Worm (Caenorhabditis elegans) whole organism, L4 larva: ENCODE results near the gene srg-45.

Experiments
- F37D6.2 ChIP-seq: sonication (generic microtip); optimal IDR thresholded peaks from 2 replicates; lab custom pipeline; 2016; ENCODE audit warnings: mild to moderate bottlenecking, missing genetic modification characterization, missing compliant biosample characterization
- F49E8.2 ChIP-seq: sonication (generic microtip); optimal IDR thresholded peaks from 2 replicates; lab custom pipeline; 2016; ENCODE audit warnings: missing compliant biosample characterization, mild to moderate bottlenecking, missing genetic modification characterization, borderline replicate concordance
- T20F7.1 ChIP-seq: fragments of 200-800 bp; sonication (Bioruptor generic); optimal IDR thresholded peaks from 2 replicates; lab custom pipeline; 2018; ENCODE audit warnings: mild to moderate bottlenecking, missing genetic modification characterization, missing compliant biosample characterization
- T26A8.4 ChIP-seq: fragments of 200-800 bp; sonication (Bioruptor generic); IDR thresholded peaks from 2 replicates; pipeline ENCODE4 v1.3.6; 2022; ENCODE audit warnings: missing genetic modification characterization, missing compliant biosample characterization
- Y48G9A.11 ChIP-seq: fragments of 200-800 bp; sonication (Bioruptor generic); IDR thresholded peaks from 2 replicates; pipeline ENCODE4 v1.3.6; 2022; ENCODE audit warnings: missing genetic modification reagents, missing genetic modification characterization, missing compliant biosample characterization
- Y75B8A.6 ChIP-seq: fragments of 200-800 bp; sonication (Bioruptor generic); IDR thresholded peaks from 2 replicates; pipeline ENCODE4 v1.3.6; 2022; ENCODE audit warnings: missing genetic modification reagents, missing genetic modification characterization, missing compliant biosample characterization
- ZK337.2 ChIP-seq: fragments of 200-800 bp; sonication (Bioruptor generic); IDR thresholded peaks from 2 replicates; pipeline ENCODE4 v1.3.6; 2022; ENCODE audit warnings: missing genetic modification reagents, missing genetic modification characterization, missing compliant biosample characterization
- ama-1 ChIP-seq: fragments of 150-350 bp; optimal IDR thresholded peaks from 2 replicates; lab custom pipeline; 2014; ENCODE audit warnings: inconsistent platforms, mixed read lengths
- arid-1 ChIP-seq: fragments of 200-800 bp; sonication (Bioruptor generic); conservative IDR thresholded peaks from 2 replicates; pipeline ENCODE4 v1.3.6; 2022; ENCODE audit warnings: missing genetic modification reagents, missing genetic modification characterization, missing compliant biosample characterization
- attf-4 ChIP-seq: sonication (generic microtip); optimal IDR thresholded peaks from 3 replicates; lab custom pipeline; 2017; ENCODE audit warnings: missing biosample characterization, missing genetic modification characterization
- ceh-28 ChIP-seq: fragments of 150-350 bp; optimal IDR thresholded peaks from 2 replicates; lab custom pipeline; 2014; ENCODE audit warnings: missing biosample characterization, missing genetic modification reagents, missing genetic modification characterization
- ceh-32 ChIP-seq: sonication (generic microtip); optimal IDR thresholded peaks from 2 replicates; lab custom pipeline; 2016; ENCODE audit warnings: mild to moderate bottlenecking, missing genetic modification characterization, missing compliant biosample characterization; ENCODE audit not compliant: poor library complexity
- ceh-82 ChIP-seq: sonication (generic microtip); optimal IDR thresholded peaks from 2 replicates; lab custom pipeline; 2017; ENCODE audit warnings: missing biosample characterization, missing genetic modification characterization
- ces-1 ChIP-seq: fragments of 150-350 bp; sonication (generic microtip); optimal IDR thresholded peaks from 4 replicates; lab custom pipeline; 2014; ENCODE audit warnings: missing biosample characterization, missing genetic modification reagents, missing genetic modification characterization
- daf-12 ChIP-seq: fragments of 150-350 bp; optimal IDR thresholded peaks from 2 replicates; lab custom pipeline; 2014; ENCODE audit warnings: missing biosample characterization, missing genetic modification reagents, missing genetic modification characterization
- daf-16 ChIP-seq, 3 experiments: sonication (generic microtip); optimal IDR thresholded peaks; 2 replicates each; lab custom pipeline; 2016 to 2017; ENCODE audit warnings: missing genetic modification characterization in 3 of 3, missing genetic modification reagents in 3 of 3, mild to moderate bottlenecking in 2 of 3, missing compliant biosample characterization in 2 of 3, missing biosample characterization in 1 of 3, moderate library complexity in 1 of 3
- daf-8 ChIP-seq: fragments of 200-800 bp; sonication (Bioruptor generic); IDR thresholded peaks from 2 replicates; pipeline ENCODE4 v1.3.6; 2022; ENCODE audit warnings: missing genetic modification characterization, missing compliant biosample characterization
- dpl-1 ChIP-seq: fragments of 150-350 bp; optimal IDR thresholded peaks from 2 replicates; lab custom pipeline; 2014; ENCODE audit warnings: missing biosample characterization, missing genetic modification reagents, missing genetic modification characterization
- duxl-1 ChIP-seq: sonication (generic microtip); optimal IDR thresholded peaks from 2 replicates; lab custom pipeline; 2016; ENCODE audit warnings: mild to moderate bottlenecking, missing genetic modification characterization, moderate library complexity, missing compliant biosample characterization; ENCODE audit not compliant: poor library complexity
- fkh-10 ChIP-seq: fragments of 150-350 bp; optimal IDR thresholded peaks from 2 replicates; lab custom pipeline; 2014; ENCODE audit warnings: missing biosample characterization, missing genetic modification reagents, missing genetic modification characterization
- hmg-1.1 ChIP-seq: fragments of 200-800 bp; sonication (Bioruptor generic); IDR thresholded peaks from 2 replicates; pipeline ENCODE4 v1.3.6; 2022; ENCODE audit warnings: missing genetic modification reagents, missing genetic modification characterization, missing compliant biosample characterization
- jun-1 ChIP-seq: fragments of 150-350 bp; optimal IDR thresholded peaks from 2 replicates; lab custom pipeline; 2014; ENCODE audit warnings: missing biosample characterization, missing genetic modification reagents, missing genetic modification characterization
- lin-1 ChIP-seq: fragments of 200-800 bp; sonication (Bioruptor generic); IDR thresholded peaks from 2 replicates; pipeline ENCODE4 v1.3.6; 2022; ENCODE audit warnings: missing genetic modification reagents, missing genetic modification characterization, missing compliant biosample characterization
- lin-39 ChIP-seq: fragments of 150-350 bp; optimal IDR thresholded peaks from 2 replicates; lab custom pipeline; 2014; ENCODE audit warnings: missing biosample characterization, missing genetic modification reagents, missing genetic modification characterization
- lir-3 ChIP-seq: sonication (generic microtip); optimal IDR thresholded peaks from 2 replicates; lab custom pipeline; 2016; ENCODE audit warnings: mild to moderate bottlenecking, missing genetic modification characterization, missing compliant biosample characterization
- mdl-1 ChIP-seq, 2 experiments: fragments of 150-350 bp in 1 of 2; sonication (generic microtip) in 1 of 2; optimal IDR thresholded peaks; 2 replicates each; lab custom pipeline; 2014 to 2017; ENCODE audit warnings: missing biosample characterization in 2 of 2, missing genetic modification characterization in 2 of 2
- mep-1 ChIP-seq: fragments of 150-350 bp; sonication (generic microtip); optimal IDR thresholded peaks from 3 replicates; lab custom pipeline; 2014; ENCODE audit warnings: missing biosample characterization, missing genetic modification characterization
- mes-2 ChIP-seq: sonication (generic microtip); optimal IDR thresholded peaks from 2 replicates; lab custom pipeline; 2016; ENCODE audit warnings: missing genotype, mild to moderate bottlenecking, missing genetic modification characterization, missing compliant biosample characterization; ENCODE audit not compliant: poor library complexity, severe bottlenecking
- mxl-3 ChIP-seq: fragments of 200-800 bp; sonication (Bioruptor generic); optimal IDR thresholded peaks from 2 replicates; lab custom pipeline; 2018; ENCODE audit warnings: mild to moderate bottlenecking, missing genetic modification characterization, missing compliant biosample characterization
- nhr-10 ChIP-seq: fragments of 150-350 bp; optimal IDR thresholded peaks from 2 replicates; lab custom pipeline; 2014; ENCODE audit warnings: missing biosample characterization, missing genetic modification characterization
- nhr-102 ChIP-seq: sonication (generic microtip); optimal IDR thresholded peaks from 2 replicates; lab custom pipeline; 2016; ENCODE audit warnings: mild to moderate bottlenecking, missing genetic modification characterization, moderate library complexity, missing compliant biosample characterization
- nhr-237 ChIP-seq: sonication (generic microtip); optimal IDR thresholded peaks from 2 replicates; lab custom pipeline; 2017; ENCODE audit warnings: missing biosample characterization, missing genetic modification characterization
- nhr-25 ChIP-seq: sonication (generic microtip); optimal IDR thresholded peaks from 2 replicates; lab custom pipeline; 2017; ENCODE audit warnings: missing genetic modification characterization, mild to moderate bottlenecking, missing compliant biosample characterization, antibody characterized with exemption, moderate library complexity, borderline replicate concordance; ENCODE audit not compliant: insufficient read depth
- nhr-41 ChIP-seq: fragments of 200-800 bp; sonication (Bioruptor generic); IDR thresholded peaks from 2 replicates; pipeline ENCODE4 v1.3.6; 2022; ENCODE audit warnings: missing genetic modification reagents, missing genetic modification characterization, missing compliant biosample characterization
- nhr-76 ChIP-seq: fragments of 150-350 bp; optimal IDR thresholded peaks from 2 replicates; lab custom pipeline; 2014; ENCODE audit warnings: missing biosample characterization, missing genetic modification characterization
- nhr-77 ChIP-seq: fragments of 150-350 bp; optimal IDR thresholded peaks from 2 replicates; lab custom pipeline; 2014; ENCODE audit warnings: missing biosample characterization, missing genetic modification characterization
- pha-4 ChIP-seq, 2 experiments: fragments of 150-350 bp in 1 of 2; fragments of 200-800 bp in 1 of 2; sonication (Bioruptor generic) in 1 of 2; IDR thresholded peaks in 1 of 2; optimal IDR thresholded peaks in 1 of 2; 2 replicates each; pipeline versions ENCODE4 v1.3.6 to Lab custom; 2014 to 2022; ENCODE audit warnings: missing genetic modification characterization in 2 of 2, missing genetic modification reagents in 2 of 2, missing biosample characterization in 1 of 2, missing compliant biosample characterization in 1 of 2
- set-16 ChIP-seq: fragments of 200-800 bp; sonication (Bioruptor generic); IDR thresholded peaks from 2 replicates; pipeline ENCODE4 v1.3.6; 2022; ENCODE audit warnings: missing genetic modification reagents, missing genetic modification characterization, missing compliant biosample characterization
- skn-1 ChIP-seq: fragments of 150-350 bp; optimal IDR thresholded peaks from 2 replicates; lab custom pipeline; 2014; ENCODE audit warnings: missing biosample characterization, missing genetic modification characterization
- snpc-1.2 ChIP-seq: fragments of 200-800 bp; sonication (Bioruptor generic); IDR thresholded peaks from 2 replicates; pipeline ENCODE4 v1.3.6; 2022; ENCODE audit warnings: missing genetic modification reagents, missing genetic modification characterization, missing compliant biosample characterization
- tag-97 ChIP-seq: fragments of 200-800 bp; sonication (Bioruptor generic); IDR thresholded peaks from 2 replicates; pipeline ENCODE4 v1.3.6; 2022; ENCODE audit warnings: missing genetic modification characterization, missing compliant biosample characterization
- unc-130 ChIP-seq: sonication (generic microtip); optimal IDR thresholded peaks from 2 replicates; lab custom pipeline; 2016; ENCODE audit warnings: missing genetic modification reagents, missing genetic modification characterization, missing compliant biosample characterization
- unc-39 ChIP-seq: sonication (generic microtip); optimal IDR thresholded peaks from 2 replicates; lab custom pipeline; 2017; ENCODE audit warnings: missing biosample characterization, missing genetic modification characterization
- vab-7 ChIP-seq: fragments of 200-800 bp; sonication (Bioruptor generic); IDR thresholded peaks from 2 replicates; pipeline ENCODE4 v1.3.6; 2022; ENCODE audit warnings: missing genetic modification reagents, missing genetic modification characterization, missing compliant biosample characterization
- zag-1 ChIP-seq: fragments of 150-350 bp; optimal IDR thresholded peaks from 2 replicates; lab custom pipeline; 2014; ENCODE audit warnings: missing biosample characterization, missing genetic modification characterization
- zfp-3 ChIP-seq: fragments of 200-800 bp; sonication (Bioruptor generic); conservative IDR thresholded peaks from 2 replicates; pipeline ENCODE4 v1.3.6; 2022; ENCODE audit warnings: missing genetic modification reagents, missing genetic modification characterization, missing compliant biosample characterization
- zip-11 ChIP-seq: fragments of 200-800 bp; sonication (Bioruptor generic); IDR thresholded peaks from 2 replicates; pipeline ENCODE4 v1.3.6; 2022; ENCODE audit warnings: missing genetic modification characterization, missing compliant biosample characterization
- zip-2 ChIP-seq: fragments of 150-350 bp; optimal IDR thresholded peaks from 2 replicates; lab custom pipeline; 2014; ENCODE audit warnings: missing biosample characterization, missing genetic modification characterization
- ztf-11 ChIP-seq: fragments of 150-350 bp; optimal IDR thresholded peaks from 2 replicates; lab custom pipeline; 2014; ENCODE audit warnings: missing biosample characterization, missing genetic modification characterization

The srg-45 gene

DNA sequence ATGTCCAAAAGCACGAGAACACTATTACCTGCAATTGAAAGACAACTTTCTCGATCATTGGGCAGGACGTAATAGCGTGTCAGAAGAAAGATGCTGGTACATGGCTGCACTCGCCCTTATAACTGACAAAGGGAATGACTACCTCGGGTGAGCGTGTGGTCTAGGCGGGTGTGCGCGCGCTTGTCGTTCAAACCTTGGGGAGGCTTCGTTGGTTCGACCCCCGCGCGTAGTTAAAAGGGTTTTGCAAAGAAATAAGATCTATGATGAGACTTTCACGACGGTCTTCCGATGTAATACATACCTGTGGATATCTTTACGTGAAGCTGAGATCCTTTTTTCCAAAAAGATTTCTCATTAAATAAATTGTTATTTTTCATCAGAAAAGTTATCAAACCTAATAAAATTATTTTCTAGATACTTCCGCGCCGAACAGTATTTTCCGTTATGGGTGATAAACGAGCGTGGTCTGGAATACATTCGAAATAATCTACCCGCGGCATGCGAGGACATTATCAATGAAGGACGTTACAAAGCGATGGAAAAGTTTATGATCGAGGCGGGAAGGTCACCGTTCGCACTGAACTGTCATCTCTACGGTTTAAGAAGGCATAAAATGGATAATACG, 3.7 kb upstream of the srg-45 start (continued):
- TF ChIP-seq skn-1 (no peak), snpc-1.2 (peak; percentile 97), unc-130 (GFP tag; lab: Kevin White, UChicago) (peak; percentile 83), dpl-1 (peak; percentile 63), ces-1 (GFP tag; lab: Kevin White, UChicago) (peak; percentile 55), T26A8.4 (GFP tag; lab: Robert Waterston, UW) (peak; percentile 98), lin-1 (GFP tag; lab: Robert Waterston, UW) (peak; percentile 98), Y48G9A.11 (GFP tag; lab: Robert Waterston, UW) (peak; percentile 96), mdl-1 (tag; optimal IDR thresholded peaks at IDR 0.05; lab: Kevin White, UChicago) (peak; percentile 13 to 49), daf-8 (peak; percentile 96), lir-3 (tag; lab: Kevin White, UChicago) (peak; percentile 95), unc-39 (tag; lab: Kevin White, UChicago) (no peak), ceh-82 (no peak), duxl-1 (peak; percentile 97), daf-12 (tag; lab: Kevin White, UChicago) (no peak), nhr-10 (tag; lab: Kevin White, UChicago) (no peak), F37D6.2 (tag; lab: Kevin White, UChicago) (peak; percentile 89), zag-1 (tag; lab: Kevin White, UChicago) (peak; percentile 26), nhr-102 (tag; lab: Kevin White, UChicago) (peak; percentile 95), zfp-3 (GFP tag; lab: Robert Waterston, UW) (peak; percentile 94), ZK337.2 (GFP tag; lab: Robert Waterston, UW) (peak; percentile 98), Y75B8A.6 (GFP tag; lab: Robert Waterston, UW) (peak; percentile 96), mep-1 (tag; lab: Kevin White, UChicago) (peak; percentile 91), nhr-237 (tag; lab: Kevin White, UChicago) (no peak), tag-97 (GFP tag; lab: Robert Waterston, UW) (peak; percentile 93), attf-4 (tag; lab: Kevin White, UChicago) (peak; percentile 83), hmg-1.1 (GFP tag; lab: Robert Waterston, UW) (peak; percentile 98), zip-11 (GFP tag; lab: Robert Waterston, UW) (peak; percentile 94), F49E8.2 (tag; lab: Kevin White, UChicago) (peak; percentile 95), ceh-28 (no peak), nhr-76 (tag; lab: Kevin White, UChicago) (no peak), ztf-11 (tag; lab: Kevin White, UChicago) (peak; percentile 49), daf-16 (GFP tag; optimal IDR thresholded peaks at IDR 0.05; lab: Kevin White, UChicago) (peak; percentile 96 to 98), daf-16 (tag; optimal IDR thresholded peaks at IDR 0.05; lab: Kevin White, UChicago) (peak; percentile 81), lin-39 (tag; lab: Kevin White, UChicago) (no peak), set-16 (GFP tag; lab: Robert Waterston, UW) (peak; percentile 84), nhr-25 (tag; lab: Kevin White, UChicago) (peak; percentile 53), T20F7.1 (GFP tag; lab: Kevin White, UChicago) (peak; percentile 86), ama-1 (peak; percentile 91), arid-1 (GFP tag; lab: Robert Waterston, UW) (peak; percentile 99), ceh-32 (tag; lab: Kevin White, UChicago) (peak; percentile 85), mxl-3 (GFP tag; lab: Kevin White, UChicago) (peak; percentile 91), pha-4 (GFP tag; IDR thresholded peaks at IDR 0.05; lab: Robert Waterston, UW) (peak; percentile 99), pha-4 (tag; optimal IDR thresholded peaks at IDR 0.05; lab: Kevin White, UChicago) (no peak), nhr-41 (GFP tag; lab: Robert Waterston, UW) (peak; percentile 100), zip-2 (tag; lab: Kevin White, UChicago) (peak; percentile 60), jun-1 (tag; lab: Kevin White, UChicago) (peak; percentile 73), nhr-77 (tag; lab: Kevin White, UChicago) (peak; percentile 75), vab-7 (GFP tag; lab: Robert Waterston, UW) (peak; percentile 99), fkh-10 (peak; percentile 60), mes-2 (tag; lab: Kevin White, UChicago) (peak; percentile 95)
